Worm (Caenorhabditis elegans) whole organism, early embryonic: ENCODE measurements around the gene srv-5.

ENCODE experiments used
- ama-1 ChIP-seq: fragments of 150-350 bp; optimal IDR thresholded peaks from 2 replicates; lab custom pipeline; 2014
- ceh-13 ChIP-seq: fragments of 200-800 bp; sonication (Bioruptor generic); optimal IDR thresholded peaks from 2 replicates; lab custom pipeline; 2018; ENCODE audit warnings: mild to moderate bottlenecking, missing genetic modification characterization, missing compliant biosample characterization
- flt-1 ChIP-seq: fragments of 200-800 bp; sonication (Bioruptor generic); IDR thresholded peaks from 2 replicates; pipeline ENCODE4 v1.3.6; 2022; ENCODE audit warnings: missing genetic modification characterization, missing compliant biosample characterization
- scrt-1 ChIP-seq: fragments of 200-800 bp; sonication (Bioruptor generic); IDR thresholded peaks from 2 replicates; pipeline ENCODE4 v1.3.6; 2022; ENCODE audit warnings: missing genetic modification characterization, missing compliant biosample characterization
- tbx-11 ChIP-seq: fragments of 200-800 bp; sonication (Bioruptor generic); IDR thresholded peaks from 2 replicates; pipeline ENCODE4 v1.3.6; 2022; ENCODE audit warnings: missing genetic modification characterization, missing compliant biosample characterization

- TF ChIP-seq tbx-11 (GFP tag; lab: Robert Waterston, UW) = no peak
- no peak for TF ChIP-seq flt-1
- TF ChIP-seq ceh-13 (GFP tag; lab: Kevin White, UChicago) = no peak
- no peak for TF ChIP-seq ama-1 (lab: Kevin White, UChicago)
- no peak for TF ChIP-seq scrt-1 (GFP tag; lab: Robert Waterston, UW)
These were observed 27.2 kb downstream of the srv-5 start, which contains the start of the genes twk-28 and ets-9 for ce11 chrX:4279294-4279782.
